Fruit fly (Drosophila melanogaster): ENCODE results near the gene Doc3.

The Doc3 gene

DNA sequence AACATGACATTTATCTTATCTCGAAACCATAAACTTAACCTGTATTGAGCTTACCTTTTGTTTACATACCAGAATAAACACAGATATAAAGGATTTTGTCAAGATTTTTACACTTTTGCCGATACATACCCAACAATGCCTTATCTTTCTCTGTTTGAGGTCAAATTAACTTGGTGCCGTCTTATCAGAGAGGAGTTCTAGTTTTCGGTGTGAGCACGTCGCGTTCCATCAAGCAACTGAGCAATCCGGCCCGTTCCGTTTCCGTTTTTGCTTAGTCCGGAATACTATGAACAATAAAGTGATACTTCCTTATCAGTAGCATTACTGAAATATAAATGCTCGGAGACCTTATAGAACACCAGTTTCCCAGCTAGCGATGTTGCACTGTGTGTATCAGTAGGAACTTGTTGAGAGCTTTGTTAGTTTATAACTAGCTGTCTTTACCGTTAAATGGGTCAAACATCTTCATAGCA is 19.1 kb upstream of the Doc3 start, which contains the start of gene Galk:
TSS of gene Galk (minus strand) at position 244 of the 473 bp plus-strand sequence.
- TF ChIP-seq Mes4 (GFP tag; optimal IDR thresholded peaks at IDR 0.05) (no peak), CG33557 (GFP tag; optimal IDR thresholded peaks at IDR 0.05) (peak; percentile 56), pb (GFP tag; optimal IDR thresholded peaks at IDR 0.05) (no peak), CG32767 (GFP tag; IDR thresholded peaks at IDR 0.05) (no peak), CG4360 (GFP tag; IDR thresholded peaks at IDR 0.05) (no peak), CG7271 (tag; optimal IDR thresholded peaks at IDR 0.05) (no peak), CG13296 (GFP tag; optimal IDR thresholded peaks at IDR 0.05) (peak; percentile 78), slbo (GFP tag; IDR thresholded peaks at IDR 0.05) (peak; percentile 90), E2f1 (GFP tag; IDR thresholded peaks at IDR 0.05) (peak; percentile 71), CG17328 (GFP tag; IDR thresholded peaks at IDR 0.05) (peak; percentile 49; the same call in 1 of the 2 replicates), nom (GFP tag; optimal IDR thresholded peaks at IDR 0.05) (peak; percentile 39), insv (GFP tag; optimal IDR thresholded peaks at IDR 0.05) (no peak), ttk (GFP tag; IDR thresholded peaks at IDR 0.05) (peak; percentile 36; the same call in 1 of the 2 replicates), sima (GFP tag; optimal IDR thresholded peaks at IDR 0.05) (no peak), Sox100B (GFP tag; optimal IDR thresholded peaks at IDR 0.05) (no peak), Aef1 (GFP tag; IDR thresholded peaks at IDR 0.05) (peak; percentile 53; the same call in 1 of the 3 replicates), CG7963 (GFP tag; IDR thresholded peaks at IDR 0.05; ENCODE audit: partially characterized antibody) (no peak), CG2678 (tag; optimal IDR thresholded peaks at IDR 0.05) (peak; percentile 76), CG15269 (tag; optimal IDR thresholded peaks at IDR 0.05) (peak; percentile 69), CG4404 (GFP tag; IDR thresholded peaks at IDR 0.05) (no peak), unc-4 (GFP tag; IDR thresholded peaks at IDR 0.05; ENCODE audit: partially characterized antibody) (no peak), Mad (GFP tag; optimal IDR thresholded peaks at IDR 0.05) (no peak), CG12391 (tag; optimal IDR thresholded peaks at IDR 0.05) (peak; percentile 42), tgo (GFP tag; IDR thresholded peaks at IDR 0.05) (peak; percentile 66; the same call in 2 of the 3 replicates), CG10431 (GFP tag; optimal IDR thresholded peaks at IDR 0.05) (peak; percentile 66), hkb (optimal IDR thresholded peaks at IDR 0.05) (no peak), hkb (GFP tag; IDR thresholded peaks at IDR 0.05) (peak; percentile 65), Tbp (GFP tag; optimal IDR thresholded peaks at IDR 0.05) (no peak), CG18764 (GFP tag; optimal IDR thresholded peaks at IDR 0.05) (no peak), CG17568 (GFP tag; optimal IDR thresholded peaks at IDR 0.05) (peak; percentile 67), CG12236 (GFP tag; optimal IDR thresholded peaks at IDR 0.05) (no peak), tin (GFP tag; optimal IDR thresholded peaks at IDR 0.05) (peak; percentile 50), dati (GFP tag; IDR thresholded peaks at IDR 0.05) (0 out of 2 replicates have a peak, but pooled peaks have one; percentile 30), slp2 (GFP tag; optimal IDR thresholded peaks at IDR 0.05) (no peak), HLH54F (GFP tag; optimal IDR thresholded peaks at IDR 0.05) (peak; percentile 56), Oaz (GFP tag; IDR thresholded peaks at IDR 0.05) (peak; percentile 48), PHDP (tag; optimal IDR thresholded peaks at IDR 0.05) (peak; percentile 52), Atf6 (GFP tag; IDR thresholded peaks at IDR 0.05) (peak; percentile 75), CG3838 (GFP tag; optimal IDR thresholded peaks at IDR 0.05) (peak; percentile 16), CkIIα-i1 (GFP tag; IDR thresholded peaks at IDR 0.05) (no peak), cad (GFP tag; optimal IDR thresholded peaks at IDR 0.05) (no peak), toy (GFP tag; IDR thresholded peaks at IDR 0.05) (no peak), nmo (GFP tag; optimal IDR thresholded peaks at IDR 0.05) (no peak), dimm (GFP tag; IDR thresholded peaks at IDR 0.05) (0 out of 2 replicates have a peak, but pooled peaks have one; percentile 8), CG8290 (GFP tag; optimal IDR thresholded peaks at IDR 0.05) (no peak), CG8290 (tag; optimal IDR thresholded peaks at IDR 0.05) (peak in 1 of 2 experiments; percentile 93), CG16813 (GFP tag; IDR thresholded peaks at IDR 0.05; ENCODE audit: partially characterized antibody) (no peak), corto (GFP tag; optimal IDR thresholded peaks at IDR 0.05) (no peak), CG10462 (GFP tag; optimal IDR thresholded peaks at IDR 0.05) (no peak), slou (GFP tag; optimal IDR thresholded peaks at IDR 0.05) (no peak), kay (GFP tag; optimal IDR thresholded peaks at IDR 0.05) (no peak), Med (GFP tag) (peak; percentile 94)

All from whole organism, embryonic.